Fruit fly (Drosophila melanogaster) whole organism, embryonic: ENCODE results near the gene Apoltp.

Source experiments
- Ada2b ChIP-seq: fragments of 200-800 bp; sonication (Bioruptor generic); IDR thresholded peaks from 2 replicates; pipeline ENCODE4 v1.3.6; 2022; ENCODE audit warnings: missing biosample characterization, missing genetic modification characterization
- Awh ChIP-seq: fragments of 200-800 bp; sonication (Bioruptor generic); IDR thresholded peaks from 2 replicates; pipeline ENCODE4, ENCODE4 v1.3.6; 2022; ENCODE audit warnings: missing biosample characterization, missing genetic modification characterization
- Bteb2 ChIP-seq: fragments of 200-800 bp; sonication (Bioruptor generic); optimal IDR thresholded peaks from 2 replicates; lab custom pipeline; 2016; ENCODE audit warnings: missing biosample characterization, missing genetic modification characterization
- CG10209 ChIP-seq: fragments of 200-800 bp; sonication (Bioruptor generic); optimal IDR thresholded peaks from 3 replicates; lab custom pipeline; 2017; ENCODE audit warnings: missing biosample characterization, mild to moderate bottlenecking, missing genetic modification characterization, missing genetic modification reagents
- CG14441 ChIP-seq: fragments of 200-800 bp; sonication (Bioruptor generic); IDR thresholded peaks from 2 replicates; pipeline ENCODE4 v1.3.6; 2022; ENCODE audit warnings: missing biosample characterization, missing genetic modification characterization
- CG14710 ChIP-seq: fragments of 200-800 bp; sonication (Bioruptor generic); optimal IDR thresholded peaks from 3 replicates; lab custom pipeline; 2019; ENCODE audit warnings: missing biosample characterization, mild to moderate bottlenecking, missing genetic modification characterization, moderate library complexity
- CG14965 ChIP-seq: fragments of 200-800 bp; sonication (Bioruptor generic); optimal IDR thresholded peaks from 2 replicates; lab custom pipeline; 2016; ENCODE audit warnings: missing biosample characterization, missing genetic modification characterization, borderline replicate concordance
- CG15479 ChIP-seq: fragments of 200-800 bp; sonication (Bioruptor generic); optimal IDR thresholded peaks from 3 replicates; lab custom pipeline; 2019; ENCODE audit warnings: missing biosample characterization, mild to moderate bottlenecking, missing genetic modification characterization, moderate library complexity
- CG15696 ChIP-seq: fragments of 200-800 bp; sonication (Bioruptor generic); optimal IDR thresholded peaks from 2 replicates; lab custom pipeline; 2019; ENCODE audit warnings: missing biosample characterization, mild to moderate bottlenecking, missing genetic modification characterization, moderate library complexity
- CG16815 ChIP-seq: fragments of 200-800 bp; sonication (Bioruptor generic); optimal IDR thresholded peaks from 3 replicates; lab custom pipeline; 2017; ENCODE audit warnings: missing biosample characterization, mild to moderate bottlenecking, missing genetic modification characterization
- CG17385 ChIP-seq: fragments of 200-800 bp; sonication (Bioruptor generic); optimal IDR thresholded peaks from 3 replicates; lab custom pipeline; 2018; ENCODE audit warnings: missing biosample characterization, mild to moderate bottlenecking, missing genetic modification characterization
- CG17912 ChIP-seq: fragments of 200-800 bp; sonication (Bioruptor generic); optimal IDR thresholded peaks from 2 replicates; lab custom pipeline; 2018; ENCODE audit warnings: missing biosample characterization, mild to moderate bottlenecking, missing genetic modification characterization
- CG30020 ChIP-seq: fragments of 200-800 bp; optimal IDR thresholded peaks from 2 replicates; lab custom pipeline; 2019; ENCODE audit warnings: missing biosample characterization, mild to moderate bottlenecking, missing genetic modification characterization, moderate library complexity
- CG3847 ChIP-seq: fragments of 200-800 bp; sonication (Bioruptor generic); IDR thresholded peaks from 2 replicates; pipeline ENCODE4 v1.3.6; 2022; ENCODE audit warnings: missing biosample characterization, missing genetic modification characterization
- CG42726 ChIP-seq: fragments of 200-800 bp; sonication (Bioruptor generic); IDR thresholded peaks from 2 replicates; pipeline ENCODE4 v1.3.6; 2022; ENCODE audit warnings: missing biosample characterization, missing genetic modification characterization; ENCODE audit not compliant: partially characterized antibody
- CG4404 ChIP-seq: fragments of 200-800 bp; sonication (Bioruptor generic); IDR thresholded peaks from 2 replicates; pipeline ENCODE4 v1.3.6; 2022; ENCODE audit warnings: missing biosample characterization, missing genetic modification characterization
- CG5245 ChIP-seq: fragments of 200-800 bp; sonication (Bioruptor generic); optimal IDR thresholded peaks from 3 replicates; lab custom pipeline; 2016; ENCODE audit warnings: missing biosample characterization, missing genetic modification characterization
- CG7745 ChIP-seq: fragments of 200-800 bp; sonication (Bioruptor generic); optimal IDR thresholded peaks from 2 replicates; lab custom pipeline; 2018; ENCODE audit warnings: missing biosample characterization, mild to moderate bottlenecking, missing genetic modification characterization, moderate library complexity
- CG8089 ChIP-seq: fragments of 200-800 bp; sonication (Bioruptor generic); optimal IDR thresholded peaks from 3 replicates; lab custom pipeline; 2016; ENCODE audit warnings: missing biosample characterization, missing genetic modification characterization
- CG9609 ChIP-seq: fragments of 200-800 bp; sonication (Bioruptor generic); optimal IDR thresholded peaks from 3 replicates; lab custom pipeline; 2016; ENCODE audit warnings: missing biosample characterization, missing genetic modification characterization
- CG9876 ChIP-seq: fragments of 200-800 bp; sonication (Bioruptor generic); optimal IDR thresholded peaks from 2 replicates; lab custom pipeline; 2016; ENCODE audit warnings: missing biosample characterization, missing genetic modification characterization
- CkIIα-i1 ChIP-seq: fragments of 200-800 bp; sonication (Bioruptor generic); IDR thresholded peaks from 2 replicates; pipeline ENCODE4 v1.3.6; 2022; ENCODE audit warnings: missing biosample characterization, missing genetic modification characterization
- CrebB ChIP-seq: fragments of 200-800 bp; sonication (Bioruptor generic); optimal IDR thresholded peaks from 3 replicates; lab custom pipeline; 2018; ENCODE audit warnings: missing biosample characterization, mild to moderate bottlenecking, missing genetic modification characterization
- Dbx ChIP-seq: fragments of 200-800 bp; sonication (Bioruptor generic); IDR thresholded peaks from 3 replicates; pipeline ENCODE4 v1.3.6; 2022; ENCODE audit warnings: missing biosample characterization, missing genetic modification characterization
- Ets97D ChIP-seq: fragments of 200-800 bp; sonication (Bioruptor generic); optimal IDR thresholded peaks from 3 replicates; lab custom pipeline; 2016; ENCODE audit warnings: missing biosample characterization, missing genetic modification characterization
- HLH54F ChIP-seq: fragments of 200-800 bp; sonication (Bioruptor generic); optimal IDR thresholded peaks from 3 replicates; lab custom pipeline; 2016; ENCODE audit warnings: missing biosample characterization, missing genetic modification characterization
- Hmx ChIP-seq: fragments of 200-800 bp; sonication (Bioruptor generic); optimal IDR thresholded peaks from 2 replicates; lab custom pipeline; 2016; ENCODE audit warnings: missing biosample characterization, missing genetic modification characterization
- Hsf ChIP-seq: fragments of 200-800 bp; sonication (Bioruptor generic); optimal IDR thresholded peaks from 3 replicates; lab custom pipeline; 2016; ENCODE audit warnings: missing biosample characterization, missing genetic modification characterization
- NC2α ChIP-seq: fragments of 200-800 bp; sonication (Bioruptor generic); optimal IDR thresholded peaks from 2 replicates; lab custom pipeline; 2016; ENCODE audit warnings: missing biosample characterization, missing genetic modification characterization
- NC2β ChIP-seq: fragments of 200-800 bp; sonication (Bioruptor generic); optimal IDR thresholded peaks from 2 replicates; lab custom pipeline; 2016; ENCODE audit warnings: missing biosample characterization, missing genetic modification characterization
- NfI ChIP-seq: fragments of 200-800 bp; sonication (Bioruptor generic); optimal IDR thresholded peaks from 3 replicates; lab custom pipeline; 2018; ENCODE audit warnings: missing biosample characterization, mild to moderate bottlenecking, missing genetic modification characterization, moderate library complexity
- Optix ChIP-seq: fragments of 200-800 bp; sonication (Bioruptor generic); IDR thresholded peaks from 3 replicates; pipeline ENCODE4 v1.3.6; 2022; ENCODE audit warnings: missing biosample characterization, missing genetic modification characterization
- Sry-δ ChIP-seq: fragments of 200-800 bp; sonication (Bioruptor generic); optimal IDR thresholded peaks from 2 replicates; lab custom pipeline; 2016; ENCODE audit warnings: missing biosample characterization, missing genetic modification characterization
- Tbp ChIP-seq: fragments of >200 bp; optimal IDR thresholded peaks from 2 replicates; lab custom pipeline; 2018; ENCODE audit warnings: missing biosample characterization, missing genetic modification characterization
- az2 ChIP-seq: fragments of 200-800 bp; sonication (Bioruptor generic); optimal IDR thresholded peaks from 3 replicates; lab custom pipeline; 2016; ENCODE audit warnings: missing biosample characterization, missing genetic modification characterization
- bigmax ChIP-seq: fragments of 200-800 bp; sonication (Bioruptor generic); optimal IDR thresholded peaks from 2 replicates; lab custom pipeline; 2018; ENCODE audit warnings: missing biosample characterization, mild to moderate bottlenecking, missing genetic modification characterization
- chm ChIP-seq: fragments of 200-800 bp; sonication (Bioruptor generic); IDR thresholded peaks from 2 replicates; pipeline ENCODE4 v1.3.6; 2022; ENCODE audit warnings: missing biosample characterization, missing genetic modification characterization
- crp ChIP-seq, 2 experiments: fragments of 200-800 bp; sonication (Bioruptor generic); optimal IDR thresholded peaks; 2 replicates in 1 of 2; 3 replicates in 1 of 2; lab custom pipeline; 2017; ENCODE audit warnings: missing biosample characterization in 2 of 2, missing genetic modification characterization in 2 of 2, mild to moderate bottlenecking in 1 of 2, moderate library complexity in 1 of 2
- dan ChIP-seq: fragments of 200-800 bp; sonication (Bioruptor generic); IDR thresholded peaks from 2 replicates; pipeline ENCODE4 v1.3.6; 2022; ENCODE audit warnings: missing biosample characterization, missing genetic modification characterization
- fd3F ChIP-seq: fragments of 200-800 bp; sonication (Bioruptor generic); optimal IDR thresholded peaks from 2 replicates; lab custom pipeline; 2018; ENCODE audit warnings: missing biosample characterization, mild to moderate bottlenecking, missing genetic modification characterization, moderate library complexity
- lmd ChIP-seq: fragments of 200-800 bp; sonication (Bioruptor generic); IDR thresholded peaks from 2 replicates; pipeline ENCODE4 v1.3.6; 2022; ENCODE audit warnings: missing biosample characterization, missing genetic modification characterization
- maf-S ChIP-seq: fragments of 200-800 bp; sonication (Bioruptor generic); optimal IDR thresholded peaks from 2 replicates; lab custom pipeline; 2016; ENCODE audit warnings: missing biosample characterization, missing genetic modification characterization
- org-1 ChIP-seq: fragments of 200-800 bp; sonication (Bioruptor generic); optimal IDR thresholded peaks from 2 replicates; lab custom pipeline; 2017; ENCODE audit warnings: missing biosample characterization, missing genetic modification characterization
- pzg ChIP-seq: fragments of 200-800 bp; sonication (Bioruptor generic); optimal IDR thresholded peaks from 3 replicates; lab custom pipeline; 2018; ENCODE audit warnings: missing biosample characterization, mild to moderate bottlenecking, missing genetic modification characterization, moderate library complexity
- slou ChIP-seq: fragments of 200-800 bp; sonication (Bioruptor generic); optimal IDR thresholded peaks from 3 replicates; lab custom pipeline; 2016; ENCODE audit warnings: missing biosample characterization, missing genetic modification characterization
- sna ChIP-seq: fragments of 200-800 bp; sonication (Bioruptor generic); IDR thresholded peaks from 2 replicates; pipeline ENCODE4 v1.3.6; 2022; ENCODE audit warnings: missing biosample characterization, missing genetic modification characterization; ENCODE audit not compliant: partially characterized antibody
- sug ChIP-seq: fragments of 200-800 bp; optimal IDR thresholded peaks from 2 replicates; lab custom pipeline; 2019; ENCODE audit warnings: missing biosample characterization, mild to moderate bottlenecking, missing genetic modification characterization, moderate library complexity
- trem ChIP-seq: fragments of 200-800 bp; optimal IDR thresholded peaks from 3 replicates; lab custom pipeline; 2019; ENCODE audit warnings: missing biosample characterization, mild to moderate bottlenecking, missing genetic modification characterization, moderate library complexity
- trh ChIP-seq: fragments of 200-800 bp; sonication (Bioruptor generic); optimal IDR thresholded peaks from 2 replicates; lab custom pipeline; 2016; ENCODE audit warnings: missing biosample characterization, missing genetic modification characterization
- tup ChIP-seq: fragments of 200-800 bp; sonication (Bioruptor generic); optimal IDR thresholded peaks from 2 replicates; lab custom pipeline; 2016; ENCODE audit warnings: missing biosample characterization, mild to moderate bottlenecking, missing genetic modification characterization, moderate library complexity
- usp ChIP-seq: fragments of >200 bp; optimal IDR thresholded peaks from 2 replicates; lab custom pipeline; 2017; ENCODE audit warnings: missing biosample characterization, missing genetic modification characterization
- zf30C ChIP-seq: fragments of 200-800 bp; sonication (Bioruptor generic); optimal IDR thresholded peaks from 3 replicates; lab custom pipeline; 2018; ENCODE audit warnings: missing biosample characterization, mild to moderate bottlenecking, missing genetic modification characterization

The Apoltp gene

DNA sequence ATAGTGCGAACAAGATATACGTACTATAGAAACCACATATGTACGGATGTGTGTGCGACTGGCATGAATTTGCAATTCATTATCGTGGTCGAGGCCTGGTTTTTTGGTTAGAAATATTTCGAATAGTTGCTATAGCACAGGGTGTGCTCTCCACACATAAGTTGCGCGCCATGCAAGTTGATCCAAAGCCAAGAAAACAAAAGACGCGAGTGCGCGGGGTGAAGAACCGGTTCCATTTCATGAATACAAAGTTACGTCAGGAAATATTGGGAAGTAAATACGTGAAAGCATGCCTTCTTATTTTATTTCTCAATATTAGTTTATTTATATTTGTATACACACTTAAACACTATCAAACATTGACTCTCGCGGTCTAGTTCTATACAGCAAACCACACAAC, 20.1 kb upstream of the Apoltp start (continued):
- no peak for TF ChIP-seq maf-S (GFP tag; lab: Kevin White, UChicago)
- TF ChIP-seq CG8089 (GFP tag; lab: Kevin White, UChicago): no peak
- no peak for TF ChIP-seq CG17912
- TF ChIP-seq CkIIα-i1: no peak
- no peak for TF ChIP-seq tup (GFP tag; lab: Kevin White, UChicago)
- no peak for TF ChIP-seq lmd (GFP tag; lab: Robert Waterston, UW)
- TF ChIP-seq az2 (GFP tag; lab: Kevin White, UChicago): peak; percentile 23
- TF ChIP-seq zf30C (GFP tag; lab: Kevin White, UChicago): no peak
- peak; percentile 41 for TF ChIP-seq trem (tag; lab: Kevin White, UChicago)
- no peak for TF ChIP-seq Tbp (GFP tag; lab: Kevin White, UChicago)
- no peak for TF ChIP-seq CG17385
- no peak for TF ChIP-seq crp (GFP tag; optimal IDR thresholded peaks at IDR 0.05; lab: Kevin White, UChicago)
- no peak for TF ChIP-seq HLH54F (GFP tag; lab: Kevin White, UChicago)
- TF ChIP-seq NC2α (GFP tag; lab: Kevin White, UChicago): no peak
- TF ChIP-seq sna: no peak
- TF ChIP-seq Sry-δ (GFP tag; lab: Kevin White, UChicago): no peak
- no peak for TF ChIP-seq org-1 (GFP tag; lab: Kevin White, UChicago)
- no peak for TF ChIP-seq CG5245
- no peak for TF ChIP-seq CG9609 (GFP tag; lab: Kevin White, UChicago)
- no peak for TF ChIP-seq CG16815 (GFP tag; lab: Kevin White, UChicago)
- TF ChIP-seq Ada2b: no peak
- TF ChIP-seq CG9876 (GFP tag; lab: Kevin White, UChicago): no peak
- peak; percentile 20 for TF ChIP-seq Bteb2
- TF ChIP-seq CG15479 (GFP tag; lab: Kevin White, UChicago): no peak
- TF ChIP-seq Ets97D (GFP tag; lab: Kevin White, UChicago): no peak
- TF ChIP-seq CG14710: peak; percentile 25
- TF ChIP-seq dan: no peak
- no peak for TF ChIP-seq slou (GFP tag; lab: Kevin White, UChicago)
- TF ChIP-seq CG30020 (tag; lab: Kevin White, UChicago): no peak
- peak; percentile 30; the same call in 1 of the 3 replicates for TF ChIP-seq Optix (GFP tag; lab: Robert Waterston, UW)
- TF ChIP-seq sug (tag; lab: Kevin White, UChicago): peak; percentile 14
- no peak for TF ChIP-seq Hsf
- TF ChIP-seq CG14441: 0 out of 2 replicates have a peak, but pooled peaks have one; percentile 6
- no peak for TF ChIP-seq CG7745 (tag; lab: Kevin White, UChicago)
- peak; percentile 49 for TF ChIP-seq NfI (GFP tag; lab: Kevin White, UChicago)
- no peak for TF ChIP-seq usp (GFP tag; lab: Kevin White, UChicago)
- no peak for TF ChIP-seq CG4404 (GFP tag; lab: Robert Waterston, UW)
- TF ChIP-seq CG3847 (GFP tag; lab: Robert Waterston, UW): peak; percentile 33; the same call in 1 of the 2 replicates
- no peak for TF ChIP-seq Awh (GFP tag; lab: Robert Waterston, UW)
- no peak for TF ChIP-seq CG42726
- TF ChIP-seq CrebB (tag; lab: Kevin White, UChicago): no peak
- TF ChIP-seq CG15696 (tag; lab: Kevin White, UChicago): peak; percentile 3
- TF ChIP-seq Dbx (GFP tag; lab: Robert Waterston, UW): peak; percentile 23; the same call in 1 of the 3 replicates
- no peak for TF ChIP-seq NC2β (GFP tag; lab: Kevin White, UChicago)
- TF ChIP-seq Hmx (GFP tag; lab: Kevin White, UChicago): no peak
- TF ChIP-seq CG10209 (GFP tag; lab: Kevin White, UChicago): no peak
- no peak for TF ChIP-seq CG14965 (GFP tag; lab: Kevin White, UChicago)
- no peak for TF ChIP-seq trh
- no peak for TF ChIP-seq pzg (GFP tag; lab: Kevin White, UChicago)
- peak; percentile 83 for TF ChIP-seq bigmax (GFP tag; lab: Kevin White, UChicago)
- no peak for TF ChIP-seq fd3F (GFP tag; lab: Kevin White, UChicago)
- TF ChIP-seq chm (GFP tag; lab: Robert Waterston, UW): no peak
